Worm (Caenorhabditis elegans) whole organism, mixed stage, embryonic: ENCODE data around the gene flp-8.

Source experiments
- ceh-39 ChIP-seq: fragments of 150-350 bp; optimal IDR thresholded peaks from 2 replicates; lab custom pipeline; 2014; ENCODE audit warnings: missing biosample characterization, missing genetic modification characterization
- ceh-43 ChIP-seq: fragments of 200-800 bp; sonication (Bioruptor generic); optimal IDR thresholded peaks from 2 replicates; lab custom pipeline; 2018; ENCODE audit warnings: mild to moderate bottlenecking, missing genetic modification characterization, moderate library complexity, missing compliant biosample characterization
- elt-1 ChIP-seq: sonication (generic microtip); optimal IDR thresholded peaks from 2 replicates; lab custom pipeline; 2017; ENCODE audit warnings: missing genetic modification characterization, mild to moderate bottlenecking, missing compliant biosample characterization, antibody characterized with exemption, moderate library complexity, borderline replicate concordance; ENCODE audit not compliant: insufficient read depth
- lsy-2 ChIP-seq: fragments of 150-350 bp; optimal IDR thresholded peaks from 2 replicates; lab custom pipeline; 2014; ENCODE audit warnings: missing biosample characterization, missing genetic modification characterization
- mab-5 ChIP-seq: fragments of 150-350 bp; optimal IDR thresholded peaks from 2 replicates; lab custom pipeline; 2014; ENCODE audit warnings: missing biosample characterization, missing genetic modification characterization
- nhr-2 ChIP-seq: fragments of 150-350 bp; optimal IDR thresholded peaks from 2 replicates; lab custom pipeline; 2014; ENCODE audit warnings: missing biosample characterization, missing genetic modification characterization
- nhr-237 ChIP-seq: fragments of 150-350 bp; optimal IDR thresholded peaks from 2 replicates; lab custom pipeline; 2014; ENCODE audit warnings: missing biosample characterization, missing genetic modification characterization
- pha-4 ChIP-seq: fragments of 150-350 bp; optimal IDR thresholded peaks from 2 replicates; lab custom pipeline; 2018; ENCODE audit warnings: missing biosample characterization, missing genetic modification reagents, missing genetic modification characterization
- unc-39 ChIP-seq: fragments of 150-350 bp; optimal IDR thresholded peaks from 2 replicates; lab custom pipeline; 2014; ENCODE audit warnings: missing biosample characterization, missing genetic modification characterization

DNA sequence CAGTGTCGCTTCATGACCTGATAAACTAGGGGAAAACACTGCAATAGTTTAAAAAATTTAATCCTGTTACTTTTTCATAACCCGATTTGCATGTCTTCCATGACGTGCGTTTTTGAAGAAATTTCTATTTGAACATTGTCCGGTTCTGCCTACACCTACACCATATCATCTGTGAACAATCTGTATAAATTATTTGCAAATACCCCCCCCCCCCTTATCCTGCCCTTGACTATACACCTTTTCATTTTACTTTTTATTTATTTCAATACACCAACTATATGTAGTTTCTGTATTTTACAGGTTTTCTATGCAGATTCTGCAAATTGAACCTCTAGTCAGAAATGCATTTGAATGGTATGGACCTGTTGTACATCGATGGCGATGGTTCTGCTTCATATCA lies 7.0 kb downstream of the flp-8 start, which contains the start of gene daf-6:
- no peak for TF ChIP-seq ceh-43 (GFP tag; lab: Kevin White, UChicago)
- no peak for TF ChIP-seq unc-39 (tag; lab: Kevin White, UChicago)
- TF ChIP-seq mab-5 (tag; lab: Kevin White, UChicago): no peak
- TF ChIP-seq nhr-2 (tag; lab: Kevin White, UChicago): no peak
- no peak for TF ChIP-seq elt-1 (tag; lab: Kevin White, UChicago)
- TF ChIP-seq ceh-39: no peak
- TF ChIP-seq pha-4 (tag; lab: Kevin White, UChicago): no peak
- no peak for TF ChIP-seq lsy-2 (tag; lab: Kevin White, UChicago)
- TF ChIP-seq nhr-237: no peak
